Worm (Caenorhabditis elegans): ENCODE measurements around the gene csn-6.

The csn-6 gene

ce11 chrIV:13318773-13319172 lies 18.1 kb downstream of the csn-6 start (continued):
- TF ChIP-seq gmeb-1 (tag; optimal IDR thresholded peaks at IDR 0.05), result peak; percentile 51
- no peak for TF ChIP-seq mdl-1 (tag; optimal IDR thresholded peaks at IDR 0.05)
- peak; percentile 61 for TF ChIP-seq sma-3 (GFP tag; optimal IDR thresholded peaks at IDR 0.05)
- no peak for TF ChIP-seq zag-1 (tag; optimal IDR thresholded peaks at IDR 0.05)
- peak; percentile 8 for TF ChIP-seq Y55F3AM.14 (GFP tag; optimal IDR thresholded peaks at IDR 0.05)
- TF ChIP-seq nhr-77 (tag; optimal IDR thresholded peaks at IDR 0.05), result no peak
- no peak for TF ChIP-seq snpc-4 (tag; optimal IDR thresholded peaks at IDR 0.05)
- peak; percentile 60 for TF ChIP-seq lin-13 (GFP tag; optimal IDR thresholded peaks at IDR 0.05)
- TF ChIP-seq nhr-21 (tag; optimal IDR thresholded peaks at IDR 0.05), result peak; percentile 88
- TF ChIP-seq lin-39 (tag; optimal IDR thresholded peaks at IDR 0.05), result no peak
- TF ChIP-seq peb-1 (tag; optimal IDR thresholded peaks at IDR 0.05), result no peak
- TF ChIP-seq ztf-11 (tag; optimal IDR thresholded peaks at IDR 0.05), result no peak
- TF ChIP-seq sem-4 (tag; optimal IDR thresholded peaks at IDR 0.05), result no peak

- TF ChIP-seq nhr-25 (tag; optimal IDR thresholded peaks at IDR 0.05) (no peak), mab-5 (tag; optimal IDR thresholded peaks at IDR 0.05) (no peak), unc-62 (GFP tag; optimal IDR thresholded peaks at IDR 0.05) (no peak), egl-27 (tag; optimal IDR thresholded peaks at IDR 0.05) (no peak), R02D3.7 (tag; optimal IDR thresholded peaks at IDR 0.05) (no peak)
These were observed 19.4 kb downstream of the csn-6 start for ce11 chrIV:13319886-13320650.

- TF ChIP-seq Y55F3AM.14 (GFP tag; optimal IDR thresholded peaks at IDR 0.05), result no peak
- no peak for TF ChIP-seq skn-1 (tag; optimal IDR thresholded peaks at IDR 0.05)
- TF ChIP-seq lin-39 (tag; optimal IDR thresholded peaks at IDR 0.05), result no peak
- TF ChIP-seq unc-39 (tag; optimal IDR thresholded peaks at IDR 0.05), result no peak
- TF ChIP-seq lin-11 (tag; optimal IDR thresholded peaks at IDR 0.05), result no peak
- TF ChIP-seq peb-1 (tag; optimal IDR thresholded peaks at IDR 0.05), result no peak
- peak; percentile 48 for TF ChIP-seq ztf-4 (tag; optimal IDR thresholded peaks at IDR 0.05)
- TF ChIP-seq lin-13 (GFP tag; optimal IDR thresholded peaks at IDR 0.05), result peak; percentile 34
- TF ChIP-seq nhr-12 (tag; optimal IDR thresholded peaks at IDR 0.05), result no peak
- peak in 1 of 2 experiments; percentile 82 for TF ChIP-seq lsy-2 (tag; optimal IDR thresholded peaks at IDR 0.05)
- peak; percentile 53 for TF ChIP-seq nhr-25 (tag; optimal IDR thresholded peaks at IDR 0.05)
- TF ChIP-seq F13H6.1 (tag; optimal IDR thresholded peaks at IDR 0.05), result peak; percentile 88
- no peak for TF ChIP-seq mab-5 (tag; optimal IDR thresholded peaks at IDR 0.05)
- TF ChIP-seq unc-62 (GFP tag; optimal IDR thresholded peaks at IDR 0.05), result peak; percentile 29
- no peak for TF ChIP-seq ztf-1 (GFP tag; conservative IDR thresholded peaks at IDR 0.05)
- TF ChIP-seq zag-1 (tag; optimal IDR thresholded peaks at IDR 0.05), result no peak
- TF ChIP-seq ceh-82 (tag; optimal IDR thresholded peaks at IDR 0.05), result no peak
- no peak for TF ChIP-seq ceh-16 (tag; optimal IDR thresholded peaks at IDR 0.05)
- TF ChIP-seq blmp-1 (tag; optimal IDR thresholded peaks at IDR 0.05; ENCODE audit: insufficient read depth), result peak; percentile 36
- no peak for TF ChIP-seq ZK546.5 (tag; optimal IDR thresholded peaks at IDR 0.05)
- TF ChIP-seq sma-9 (GFP tag; optimal IDR thresholded peaks at IDR 0.05), result peak; percentile 92
- TF ChIP-seq sma-9 (tag; optimal IDR thresholded peaks at IDR 0.05), result no peak
- TF ChIP-seq mbf-1 (tag; optimal IDR thresholded peaks at IDR 0.05), result no peak
- TF ChIP-seq nhr-6 (tag; optimal IDR thresholded peaks at IDR 0.05), result peak; percentile 69
- TF ChIP-seq nhr-10 (tag; optimal IDR thresholded peaks at IDR 0.05), result no peak
- no peak for TF ChIP-seq ama-1 (optimal IDR thresholded peaks at IDR 0.05)
- TF ChIP-seq snpc-4 (tag; optimal IDR thresholded peaks at IDR 0.05), result no peak
- TF ChIP-seq fos-1 (tag; optimal IDR thresholded peaks at IDR 0.05), result peak; percentile 90
- TF ChIP-seq nhr-77 (tag; optimal IDR thresholded peaks at IDR 0.05), result peak; percentile 42
- peak; percentile 45 for TF ChIP-seq sem-4 (tag; optimal IDR thresholded peaks at IDR 0.05)
- peak; percentile 87 for TF ChIP-seq C34F6.9 (tag; optimal IDR thresholded peaks at IDR 0.05)
- TF ChIP-seq nhr-21 (tag; optimal IDR thresholded peaks at IDR 0.05), result peak; percentile 88
- no peak for TF ChIP-seq unc-55 (GFP tag; optimal IDR thresholded peaks at IDR 0.05)
- TF ChIP-seq gmeb-1 (tag; optimal IDR thresholded peaks at IDR 0.05), result peak; percentile 73
- peak; percentile 93 for TF ChIP-seq sma-3 (GFP tag; optimal IDR thresholded peaks at IDR 0.05)
- TF ChIP-seq egl-27 (tag; optimal IDR thresholded peaks at IDR 0.05), result peak; percentile 85
- no peak for TF ChIP-seq elt-1 (tag; optimal IDR thresholded peaks at IDR 0.05)
- peak; percentile 97 for TF ChIP-seq nhr-129 (tag; optimal IDR thresholded peaks at IDR 0.05)
- TF ChIP-seq alr-1 (tag; optimal IDR thresholded peaks at IDR 0.05), result no peak
- no peak for TF ChIP-seq ztf-11 (tag; optimal IDR thresholded peaks at IDR 0.05)
- no peak for TF ChIP-seq nhr-237 (tag; optimal IDR thresholded peaks at IDR 0.05)
- TF ChIP-seq dmd-4 (tag; optimal IDR thresholded peaks at IDR 0.05), result no peak
- TF ChIP-seq elt-3 (tag; optimal IDR thresholded peaks at IDR 0.05), result no peak
- peak; percentile 98 for TF ChIP-seq crh-2 (tag; optimal IDR thresholded peaks at IDR 0.05)
- no peak for TF ChIP-seq R02D3.7 (tag; optimal IDR thresholded peaks at IDR 0.05)
- no peak for TF ChIP-seq nhr-11 (tag; optimal IDR thresholded peaks at IDR 0.05)
- no peak for TF ChIP-seq nhr-23 (tag; optimal IDR thresholded peaks at IDR 0.05)
These were observed 21.8 kb downstream of the csn-6 start for ce11 chrIV:13322429-13322828.

All from whole organism, L2 larva.